Worm (Caenorhabditis elegans) whole organism, late embryonic: ENCODE measurements around the gene sups-1.

Experiments used
- C08G9.2 ChIP-seq: sonication (generic microtip); optimal IDR thresholded peaks from 2 replicates; lab custom pipeline; 2016; ENCODE audit warnings: mild to moderate bottlenecking, missing genetic modification characterization, moderate library complexity, missing compliant biosample characterization
- K02D7.2 ChIP-seq: sonication (generic microtip); optimal IDR thresholded peaks from 2 replicates; lab custom pipeline; 2017; ENCODE audit warnings: mild to moderate bottlenecking, missing genetic modification characterization, missing compliant biosample characterization
- T23F11.4 ChIP-seq: fragments of 200-800 bp; sonication (Bioruptor generic); optimal IDR thresholded peaks from 2 replicates; lab custom pipeline; 2018; ENCODE audit warnings: mild to moderate bottlenecking, missing genetic modification characterization, missing compliant biosample characterization
- ahr-1 ChIP-seq: sonication (generic microtip); optimal IDR thresholded peaks from 2 replicates; lab custom pipeline; 2016; ENCODE audit warnings: missing genetic modification characterization, missing compliant biosample characterization
- ama-1 ChIP-seq: fragments of 150-350 bp; optimal IDR thresholded peaks from 2 replicates; lab custom pipeline; 2014
- ceh-14 ChIP-seq: sonication (generic microtip); optimal IDR thresholded peaks from 2 replicates; lab custom pipeline; 2016; ENCODE audit warnings: missing genotype, missing genetic modification characterization, missing compliant biosample characterization
- ceh-18 ChIP-seq: sonication (generic microtip); optimal IDR thresholded peaks from 2 replicates; lab custom pipeline; 2016; ENCODE audit warnings: missing genetic modification characterization, missing compliant biosample characterization
- ceh-2 ChIP-seq: sonication (generic microtip); optimal IDR thresholded peaks from 2 replicates; lab custom pipeline; 2016; ENCODE audit warnings: missing genotype, missing genetic modification characterization, missing compliant biosample characterization
- ceh-30 ChIP-seq: fragments of 150-350 bp; optimal IDR thresholded peaks from 2 replicates; lab custom pipeline; 2014; ENCODE audit warnings: missing biosample characterization, missing genetic modification characterization
- ceh-31 ChIP-seq: sonication (generic microtip); optimal IDR thresholded peaks from 2 replicates; lab custom pipeline; 2016; ENCODE audit warnings: missing genetic modification characterization, missing compliant biosample characterization
- ceh-34 ChIP-seq: sonication (generic microtip); optimal IDR thresholded peaks from 2 replicates; lab custom pipeline; 2016; ENCODE audit warnings: mild to moderate bottlenecking, missing genetic modification characterization, missing compliant biosample characterization
- ceh-48 ChIP-seq: sonication (generic microtip); optimal IDR thresholded peaks from 2 replicates; lab custom pipeline; 2016; ENCODE audit warnings: missing genetic modification characterization, inconsistent platforms, missing compliant biosample characterization
- ceh-6 ChIP-seq: fragments of 200-800 bp; sonication (Bioruptor generic); optimal IDR thresholded peaks from 2 replicates; lab custom pipeline; 2018; ENCODE audit warnings: mild to moderate bottlenecking, missing genetic modification characterization, missing compliant biosample characterization
- che-1 ChIP-seq: sonication (generic microtip); optimal IDR thresholded peaks from 2 replicates; lab custom pipeline; 2016; ENCODE audit warnings: mild to moderate bottlenecking, missing genetic modification characterization, missing compliant biosample characterization
- dmd-4 ChIP-seq: sonication (generic microtip); optimal IDR thresholded peaks from 2 replicates; lab custom pipeline; 2016; ENCODE audit warnings: borderline replicate concordance, missing genetic modification characterization, missing compliant biosample characterization
- eyg-1 ChIP-seq: sonication (generic microtip); optimal IDR thresholded peaks from 2 replicates; lab custom pipeline; 2016; ENCODE audit warnings: missing genotype, missing genetic modification characterization, missing compliant biosample characterization
- fax-1 ChIP-seq: sonication (generic microtip); optimal IDR thresholded peaks from 2 replicates; lab custom pipeline; 2016; ENCODE audit warnings: missing genotype, missing genetic modification characterization, missing compliant biosample characterization
- fkh-10 ChIP-seq: fragments of 150-350 bp; optimal IDR thresholded peaks from 2 replicates; lab custom pipeline; 2014; ENCODE audit warnings: missing biosample characterization, missing genetic modification reagents, missing genetic modification characterization
- gmeb-2 ChIP-seq: sonication (generic microtip); optimal IDR thresholded peaks from 2 replicates; lab custom pipeline; 2016; ENCODE audit warnings: missing genetic modification characterization, inconsistent platforms, missing compliant biosample characterization
- hlh-15 ChIP-seq: sonication (generic microtip); optimal IDR thresholded peaks from 2 replicates; lab custom pipeline; 2016; ENCODE audit warnings: missing genetic modification characterization, missing compliant biosample characterization
- hlh-6 ChIP-seq: sonication (generic microtip); optimal IDR thresholded peaks from 2 replicates; lab custom pipeline; 2016; ENCODE audit warnings: missing genotype, missing genetic modification characterization, missing compliant biosample characterization
- nfya-1 ChIP-seq: sonication (generic microtip); optimal IDR thresholded peaks from 2 replicates; lab custom pipeline; 2017; ENCODE audit warnings: missing genetic modification characterization, mild to moderate bottlenecking, missing compliant biosample characterization, antibody characterized with exemption, moderate library complexity
- nhr-11 ChIP-seq: fragments of 150-350 bp; optimal IDR thresholded peaks from 2 replicates; lab custom pipeline; 2014; ENCODE audit warnings: missing biosample characterization, missing genetic modification characterization
- nhr-232 ChIP-seq: sonication (generic microtip); optimal IDR thresholded peaks from 2 replicates; lab custom pipeline; 2016; ENCODE audit warnings: missing genetic modification characterization, missing compliant biosample characterization
- odd-2 ChIP-seq: sonication (generic microtip); optimal IDR thresholded peaks from 2 replicates; lab custom pipeline; 2017; ENCODE audit warnings: antibody characterized with exemption, mild to moderate bottlenecking, missing genetic modification characterization, missing compliant biosample characterization
- pat-9 ChIP-seq: fragments of 200-800 bp; sonication (Bioruptor generic); optimal IDR thresholded peaks from 2 replicates; lab custom pipeline; 2018; ENCODE audit warnings: mild to moderate bottlenecking, missing genetic modification characterization, moderate library complexity, missing compliant biosample characterization
- pha-2 ChIP-seq: sonication (generic microtip); optimal IDR thresholded peaks from 2 replicates; lab custom pipeline; 2017; ENCODE audit warnings: mild to moderate bottlenecking, missing genetic modification characterization, missing compliant biosample characterization
- pha-4 ChIP-seq: fragments of 150-350 bp; optimal IDR thresholded peaks from 2 replicates; lab custom pipeline; 2018; ENCODE audit warnings: missing biosample characterization, missing genetic modification reagents, missing genetic modification characterization
- pros-1 ChIP-seq: fragments of 150-350 bp; optimal IDR thresholded peaks from 2 replicates; lab custom pipeline; 2014; ENCODE audit warnings: missing biosample characterization, missing genetic modification reagents, missing genetic modification characterization
- rnt-1 ChIP-seq: sonication (generic microtip); optimal IDR thresholded peaks from 2 replicates; lab custom pipeline; 2016; ENCODE audit warnings: missing genetic modification characterization, missing compliant biosample characterization
- sdc-2 ChIP-seq: sonication (generic microtip); optimal IDR thresholded peaks from 2 replicates; lab custom pipeline; 2016; ENCODE audit warnings: missing genotype, missing genetic modification characterization, missing compliant biosample characterization
- sox-2 ChIP-seq: fragments of 200-800 bp; sonication (Bioruptor generic); IDR thresholded peaks from 2 replicates; pipeline ENCODE4 v1.3.6; 2022; ENCODE audit warnings: missing genetic modification reagents, missing genetic modification characterization, missing compliant biosample characterization
- sox-4 ChIP-seq: sonication (generic microtip); optimal IDR thresholded peaks from 2 replicates; lab custom pipeline; 2017; ENCODE audit warnings: mild to moderate bottlenecking, missing genetic modification characterization, inconsistent platforms, missing compliant biosample characterization
- tbx-2 ChIP-seq: sonication (generic microtip); optimal IDR thresholded peaks from 2 replicates; lab custom pipeline; 2016; ENCODE audit warnings: missing genetic modification characterization, missing compliant biosample characterization
- tbx-7 ChIP-seq: sonication (generic microtip); optimal IDR thresholded peaks from 2 replicates; lab custom pipeline; 2016; ENCODE audit warnings: missing genotype, missing genetic modification characterization, missing compliant biosample characterization
- unc-3 ChIP-seq, 2 experiments: fragments of 200-800 bp in 1 of 2; sonication (Bioruptor generic) in 1 of 2; sonication (generic microtip) in 1 of 2; conservative IDR thresholded peaks in 1 of 2; optimal IDR thresholded peaks in 1 of 2; 2 replicates each; pipeline versions ENCODE4 v1.3.6 to Lab custom; 2016 to 2022; ENCODE audit warnings: missing compliant biosample characterization in 2 of 2, missing genetic modification characterization in 2 of 2, missing genetic modification reagents in 1 of 2
- unc-42 ChIP-seq: sonication (generic microtip); optimal IDR thresholded peaks from 2 replicates; lab custom pipeline; 2016; ENCODE audit warnings: missing genotype, missing genetic modification characterization, missing compliant biosample characterization
- unc-55 ChIP-seq: sonication (generic microtip); optimal IDR thresholded peaks from 2 replicates; lab custom pipeline; 2017; ENCODE audit warnings: missing biosample characterization, missing genetic modification reagents, missing genetic modification characterization

sups-1 gene

ce11 chrX:5972212-5972611 is 31.7 kb upstream of the sups-1 start:
- TF ChIP-seq T23F11.4 (GFP tag; lab: Kevin White, UChicago) (no peak), pat-9 (no peak), fkh-10 (no peak), hlh-6 (no peak), gmeb-2 (tag; lab: Kevin White, UChicago) (no peak)

ce11 chrX:5975228-5975627 is 28.7 kb upstream of the sups-1 start:
- peak; percentile 71 for TF ChIP-seq unc-42 (tag; lab: Kevin White, UChicago)
- no peak for TF ChIP-seq sox-2

ce11 chrX:5975726-5976125 is 28.2 kb upstream of the sups-1 start:
- no peak for TF ChIP-seq K02D7.2 (tag; lab: Kevin White, UChicago)
- TF ChIP-seq pha-2 (tag; lab: Kevin White, UChicago): no peak
- no peak for TF ChIP-seq unc-42 (tag; lab: Kevin White, UChicago)
- TF ChIP-seq ceh-6 (GFP tag; lab: Kevin White, UChicago): no peak
- no peak for TF ChIP-seq che-1 (tag; lab: Kevin White, UChicago)
- TF ChIP-seq nhr-232 (tag; lab: Kevin White, UChicago): no peak
- no peak for TF ChIP-seq nhr-11 (tag; lab: Kevin White, UChicago)
- TF ChIP-seq pros-1 (tag; lab: Kevin White, UChicago): no peak
- TF ChIP-seq sdc-2: no peak
- no peak for TF ChIP-seq C08G9.2 (tag; lab: Kevin White, UChicago)
- TF ChIP-seq, all 69 proteins: peak for 0

- TF ChIP-seq ceh-14 (tag; lab: Kevin White, UChicago) (peak; percentile 26), ceh-34 (tag; lab: Kevin White, UChicago) (peak; percentile 6), dmd-4 (tag; lab: Kevin White, UChicago) (no peak), odd-2 (no peak), ceh-30 (no peak), eyg-1 (no peak), che-1 (tag; lab: Kevin White, UChicago) (no peak), tbx-7 (tag; lab: Kevin White, UChicago) (no peak), ahr-1 (tag; lab: Kevin White, UChicago) (no peak), ceh-18 (tag; lab: Kevin White, UChicago) (peak; percentile 70), ceh-48 (tag; lab: Kevin White, UChicago) (no peak), ama-1 (lab: Kevin White, UChicago) (no peak), unc-3 (GFP tag; conservative IDR thresholded peaks at IDR 0.05; lab: Robert Waterston, UW) (no peak), unc-3 (tag; optimal IDR thresholded peaks at IDR 0.05; lab: Kevin White, UChicago) (peak; percentile 66), fax-1 (no peak), ceh-31 (tag; lab: Kevin White, UChicago) (peak; percentile 53), nfya-1 (tag; lab: Kevin White, UChicago) (peak; percentile 88), ceh-2 (tag; lab: Kevin White, UChicago) (no peak), unc-55 (peak; percentile 54), hlh-15 (tag; lab: Kevin White, UChicago) (no peak), hlh-6 (no peak), pha-4 (tag; lab: Kevin White, UChicago) (no peak), rnt-1 (tag; lab: Kevin White, UChicago) (no peak), tbx-2 (tag; lab: Kevin White, UChicago) (peak; percentile 31), sdc-2 (peak; percentile 5), nhr-232 (tag; lab: Kevin White, UChicago) (no peak), gmeb-2 (tag; lab: Kevin White, UChicago) (no peak), sox-4 (tag; lab: Kevin White, UChicago) (no peak), unc-42 (tag; lab: Kevin White, UChicago) (peak; percentile 69), K02D7.2 (tag; lab: Kevin White, UChicago) (no peak), pha-2 (tag; lab: Kevin White, UChicago) (no peak), pat-9 (no peak)
- TF ChIP-seq, all 69 proteins: peak for 10
These were observed 27.6 kb upstream of the sups-1 start for ce11 chrX:5976206-5976960.
